Fruit fly (Drosophila melanogaster) whole organism, embryonic: ENCODE data around the gene CG6012.

Experiments
- B-H1 ChIP-seq: fragments of 200-800 bp; sonication (Bioruptor generic); IDR thresholded peaks from 3 replicates; pipeline ENCODE4 v1.3.6; 2022; ENCODE audit warnings: missing biosample characterization, missing genetic modification characterization
- CG13424 ChIP-seq: fragments of 200-800 bp; sonication (Bioruptor generic); optimal IDR thresholded peaks from 2 replicates; lab custom pipeline; 2019; ENCODE audit warnings: missing biosample characterization, mild to moderate bottlenecking, missing genetic modification characterization, moderate library complexity
- CG13624 ChIP-seq: fragments of 200-800 bp; sonication (Bioruptor generic); optimal IDR thresholded peaks from 2 replicates; lab custom pipeline; 2016; ENCODE audit warnings: missing biosample characterization, missing genetic modification characterization
- CG13775 ChIP-seq: fragments of 200-800 bp; sonication (Bioruptor generic); optimal IDR thresholded peaks from 3 replicates; lab custom pipeline; 2017; ENCODE audit warnings: missing biosample characterization, mild to moderate bottlenecking, missing genetic modification characterization
- CG14860 ChIP-seq: fragments of 200-800 bp; sonication (Bioruptor generic); IDR thresholded peaks from 3 replicates; pipeline ENCODE4 v1.3.6; 2022; ENCODE audit warnings: missing biosample characterization, missing genetic modification characterization; ENCODE audit not compliant: partially characterized antibody
- CG14965 ChIP-seq: fragments of 200-800 bp; sonication (Bioruptor generic); optimal IDR thresholded peaks from 2 replicates; lab custom pipeline; 2016; ENCODE audit warnings: missing biosample characterization, missing genetic modification characterization, borderline replicate concordance
- CG15011 ChIP-seq: fragments of 200-800 bp; sonication (Bioruptor generic); optimal IDR thresholded peaks from 3 replicates; lab custom pipeline; 2018; ENCODE audit warnings: missing biosample characterization, mild to moderate bottlenecking, missing genetic modification characterization
- CG17359 ChIP-seq: fragments of 200-800 bp; sonication (Bioruptor generic); optimal IDR thresholded peaks from 3 replicates; lab custom pipeline; 2018; ENCODE audit warnings: missing biosample characterization, mild to moderate bottlenecking, missing genetic modification characterization, moderate library complexity
- CG17385 ChIP-seq: fragments of 200-800 bp; sonication (Bioruptor generic); optimal IDR thresholded peaks from 3 replicates; lab custom pipeline; 2018; ENCODE audit warnings: missing biosample characterization, mild to moderate bottlenecking, missing genetic modification characterization
- CG18476 ChIP-seq: fragments of 200-800 bp; sonication (Bioruptor generic); optimal IDR thresholded peaks from 2 replicates; lab custom pipeline; 2016; ENCODE audit warnings: missing biosample characterization, mild to moderate bottlenecking, missing genetic modification characterization
- CG2202 ChIP-seq: fragments of 200-800 bp; sonication (Bioruptor generic); optimal IDR thresholded peaks from 2 replicates; lab custom pipeline; 2018; ENCODE audit warnings: missing biosample characterization, mild to moderate bottlenecking, missing genetic modification characterization
- CG2875 ChIP-seq: fragments of 200-800 bp; sonication (Bioruptor generic); optimal IDR thresholded peaks from 2 replicates; lab custom pipeline; 2017; ENCODE audit warnings: missing biosample characterization, mild to moderate bottlenecking, missing genetic modification characterization, missing genetic modification reagents
- CG31365 ChIP-seq: fragments of 200-800 bp; sonication (Bioruptor generic); optimal IDR thresholded peaks from 2 replicates; lab custom pipeline; 2018; ENCODE audit warnings: missing biosample characterization, mild to moderate bottlenecking, missing genetic modification characterization
- CG3281 ChIP-seq: fragments of 200-800 bp; sonication (Bioruptor generic); optimal IDR thresholded peaks from 3 replicates; lab custom pipeline; 2017; ENCODE audit warnings: missing biosample characterization, mild to moderate bottlenecking, missing genetic modification characterization
- CG4360 ChIP-seq: fragments of 200-800 bp; sonication (Bioruptor generic); IDR thresholded peaks from 2 replicates; pipeline ENCODE4 v1.3.6; 2022; ENCODE audit warnings: missing biosample characterization, missing genetic modification characterization
- CG6765 ChIP-seq: fragments of 200-800 bp; sonication (Bioruptor generic); optimal IDR thresholded peaks from 3 replicates; lab custom pipeline; 2017; ENCODE audit warnings: missing biosample characterization, mild to moderate bottlenecking, missing genetic modification characterization
- CG7556 ChIP-seq: fragments of 200-800 bp; sonication (Bioruptor generic); optimal IDR thresholded peaks from 2 replicates; lab custom pipeline; 2017; ENCODE audit warnings: missing biosample characterization, mild to moderate bottlenecking, missing genetic modification characterization
- CG7745 ChIP-seq: fragments of 200-800 bp; sonication (Bioruptor generic); optimal IDR thresholded peaks from 2 replicates; lab custom pipeline; 2018; ENCODE audit warnings: missing biosample characterization, mild to moderate bottlenecking, missing genetic modification characterization, moderate library complexity
- CG8089 ChIP-seq: fragments of 200-800 bp; sonication (Bioruptor generic); optimal IDR thresholded peaks from 3 replicates; lab custom pipeline; 2016; ENCODE audit warnings: missing biosample characterization, missing genetic modification characterization
- CG8765 ChIP-seq: fragments of 200-800 bp; sonication (Bioruptor generic); IDR thresholded peaks from 2 replicates; pipeline ENCODE4 v1.3.6; 2022; ENCODE audit warnings: missing biosample characterization, missing genetic modification characterization
- CrebB ChIP-seq: fragments of 200-800 bp; sonication (Bioruptor generic); optimal IDR thresholded peaks from 3 replicates; lab custom pipeline; 2018; ENCODE audit warnings: missing biosample characterization, mild to moderate bottlenecking, missing genetic modification characterization
- Gsc ChIP-seq: fragments of 200-800 bp; sonication (Bioruptor generic); IDR thresholded peaks from 2 replicates; pipeline ENCODE4 v1.3.6; 2022; ENCODE audit warnings: missing biosample characterization, missing genetic modification characterization
- HmgD ChIP-seq: fragments of 200-800 bp; sonication (Bioruptor generic); optimal IDR thresholded peaks from 3 replicates; lab custom pipeline; 2016; ENCODE audit warnings: missing biosample characterization, missing genetic modification characterization
- Hr51 ChIP-seq, 2 experiments: fragments of 200-800 bp; sonication (Bioruptor generic); optimal IDR thresholded peaks; 2 replicates in 1 of 2; 3 replicates in 1 of 2; lab custom pipeline; 2016 to 2018; ENCODE audit warnings: missing biosample characterization in 2 of 2, missing genetic modification characterization in 2 of 2, mild to moderate bottlenecking in 1 of 2, moderate library complexity in 1 of 2
- MBD-R2 ChIP-seq: fragments of 200-800 bp; sonication (Bioruptor generic); IDR thresholded peaks from 2 replicates; pipeline ENCODE4 v1.3.6; 2022; ENCODE audit warnings: missing biosample characterization, missing genetic modification characterization
- NC2β ChIP-seq: fragments of 200-800 bp; sonication (Bioruptor generic); optimal IDR thresholded peaks from 2 replicates; lab custom pipeline; 2016; ENCODE audit warnings: missing biosample characterization, missing genetic modification characterization
- Opbp ChIP-seq: fragments of 200-800 bp; sonication (Bioruptor generic); IDR thresholded peaks from 3 replicates; pipeline ENCODE4 v1.3.6; 2022; ENCODE audit warnings: missing biosample characterization, missing genetic modification characterization; ENCODE audit not compliant: partially characterized antibody
- Optix ChIP-seq: fragments of 200-800 bp; sonication (Bioruptor generic); IDR thresholded peaks from 3 replicates; pipeline ENCODE4 v1.3.6; 2022; ENCODE audit warnings: missing biosample characterization, missing genetic modification characterization
- Usf ChIP-seq: fragments of 200-800 bp; sonication (Bioruptor generic); optimal IDR thresholded peaks from 2 replicates; lab custom pipeline; 2017; ENCODE audit warnings: missing genotype, missing biosample characterization, missing genetic modification characterization
- amos ChIP-seq: fragments of 200-800 bp; sonication (Bioruptor generic); IDR thresholded peaks from 2 replicates; pipeline ENCODE4 v1.3.6; 2022; ENCODE audit warnings: missing biosample characterization, missing genetic modification characterization; ENCODE audit not compliant: partially characterized antibody
- bowl ChIP-seq: fragments of 200-800 bp; sonication (Bioruptor generic); IDR thresholded peaks from 2 replicates; pipeline ENCODE4 v1.3.6; 2022; ENCODE audit warnings: missing biosample characterization, missing genetic modification characterization
- dmrt99B ChIP-seq: fragments of 200-800 bp; sonication (Bioruptor generic); optimal IDR thresholded peaks from 2 replicates; lab custom pipeline; 2018; ENCODE audit warnings: missing biosample characterization, mild to moderate bottlenecking, missing genetic modification characterization, moderate library complexity
- dpn ChIP-seq, 2 experiments: fragments of 200-800 bp; sonication (Bioruptor generic); optimal IDR thresholded peaks; 3 replicates each; lab custom pipeline; 2016; ENCODE audit warnings: missing biosample characterization in 2 of 2, missing genetic modification characterization in 2 of 2
- en ChIP-seq: fragments of 200-800 bp; sonication (Bioruptor generic); optimal IDR thresholded peaks from 2 replicates; lab custom pipeline; 2016; ENCODE audit warnings: missing biosample characterization, missing genetic modification characterization
- jumu ChIP-seq: fragments of 200-800 bp; sonication (Bioruptor generic); optimal IDR thresholded peaks from 3 replicates; lab custom pipeline; 2016; ENCODE audit warnings: missing biosample characterization, missing genetic modification characterization
- lilli ChIP-seq: fragments of 200-800 bp; sonication (Bioruptor generic); optimal IDR thresholded peaks from 3 replicates; lab custom pipeline; 2016; ENCODE audit warnings: missing biosample characterization, missing genetic modification characterization
- mirr ChIP-seq: fragments of 200-800 bp; sonication (Bioruptor generic); optimal IDR thresholded peaks from 3 replicates; lab custom pipeline; 2018; ENCODE audit warnings: missing biosample characterization, mild to moderate bottlenecking, missing genetic modification characterization
- nom ChIP-seq: fragments of 200-800 bp; sonication (Bioruptor generic); optimal IDR thresholded peaks from 2 replicates; lab custom pipeline; 2017; ENCODE audit warnings: missing biosample characterization, missing genetic modification characterization, mild to moderate bottlenecking, moderate library complexity, missing genetic modification reagents
- odd ChIP-seq: fragments of 200-800 bp; sonication (Bioruptor generic); optimal IDR thresholded peaks from 2 replicates; lab custom pipeline; 2017; ENCODE audit warnings: missing biosample characterization, mild to moderate bottlenecking, missing genetic modification characterization
- org-1 ChIP-seq: fragments of 200-800 bp; sonication (Bioruptor generic); optimal IDR thresholded peaks from 2 replicates; lab custom pipeline; 2017; ENCODE audit warnings: missing biosample characterization, missing genetic modification characterization
- pb ChIP-seq: fragments of 200-800 bp; sonication (Bioruptor generic); optimal IDR thresholded peaks from 3 replicates; lab custom pipeline; 2016; ENCODE audit warnings: missing biosample characterization, missing genetic modification characterization
- pita ChIP-seq: fragments of 200-800 bp; sonication (Bioruptor generic); optimal IDR thresholded peaks from 2 replicates; lab custom pipeline; 2017; ENCODE audit warnings: missing biosample characterization, mild to moderate bottlenecking, missing genetic modification characterization
- pnt ChIP-seq: fragments of 200-800 bp; sonication (Bioruptor generic); optimal IDR thresholded peaks from 3 replicates; lab custom pipeline; 2016; ENCODE audit warnings: missing biosample characterization, missing genetic modification characterization
- ro ChIP-seq: fragments of 200-800 bp; sonication (Bioruptor generic); IDR thresholded peaks from 2 replicates; pipeline ENCODE4 v1.3.6; 2022; ENCODE audit warnings: missing biosample characterization, missing genetic modification characterization
- scrt ChIP-seq: fragments of 200-800 bp; sonication (Bioruptor generic); optimal IDR thresholded peaks from 2 replicates; lab custom pipeline; 2018; ENCODE audit warnings: missing biosample characterization, mild to moderate bottlenecking, missing genetic modification characterization, moderate library complexity
- slou ChIP-seq: fragments of 200-800 bp; sonication (Bioruptor generic); optimal IDR thresholded peaks from 3 replicates; lab custom pipeline; 2016; ENCODE audit warnings: missing biosample characterization, missing genetic modification characterization
- toy ChIP-seq: fragments of 200-800 bp; sonication (Bioruptor generic); IDR thresholded peaks from 2 replicates; pipeline ENCODE4 v1.3.6; 2022; ENCODE audit warnings: missing biosample characterization, missing genetic modification characterization
- ttk ChIP-seq: fragments of 200-800 bp; sonication (Bioruptor generic); IDR thresholded peaks from 2 replicates; pipeline ENCODE4 v2.1.2; 2022; ENCODE audit warnings: missing biosample characterization, missing genetic modification characterization
- unpg ChIP-seq: fragments of 200-800 bp; sonication (Bioruptor generic); optimal IDR thresholded peaks from 3 replicates; lab custom pipeline; 2018; ENCODE audit warnings: missing biosample characterization, mild to moderate bottlenecking, missing genetic modification characterization, moderate library complexity
- zf30C ChIP-seq: fragments of 200-800 bp; sonication (Bioruptor generic); optimal IDR thresholded peaks from 3 replicates; lab custom pipeline; 2018; ENCODE audit warnings: missing biosample characterization, mild to moderate bottlenecking, missing genetic modification characterization

The CG6012 gene

dm6 chr2L:16826872-16827506, 34.3 kb downstream of the CG6012 start, which contains the start of gene AspRS-m (continued):
- TF ChIP-seq CG6765, result no peak
- no peak for TF ChIP-seq CG8089 (GFP tag; lab: Kevin White, UChicago)
- no peak for TF ChIP-seq CG8765 (GFP tag; lab: Robert Waterston, UW)
- no peak for TF ChIP-seq toy (GFP tag; lab: Robert Waterston, UW)
- peak; percentile 20 for TF ChIP-seq CG13775
- no peak for TF ChIP-seq dmrt99B (tag; lab: Kevin White, UChicago)
- no peak for TF ChIP-seq CrebB (tag; lab: Kevin White, UChicago)
- TF ChIP-seq CG7745 (tag; lab: Kevin White, UChicago), result no peak
- TF ChIP-seq CG4360 (GFP tag; lab: Robert Waterston, UW), result no peak
- TF ChIP-seq MBD-R2 (GFP tag; lab: Robert Waterston, UW), result peak; percentile 77
- no peak for TF ChIP-seq B-H1 (GFP tag; lab: Robert Waterston, UW)
- TF ChIP-seq en (GFP tag; lab: Kevin White, UChicago), result no peak
- no peak for TF ChIP-seq CG13624
- TF ChIP-seq HmgD (GFP tag; lab: Kevin White, UChicago), result no peak
- TF ChIP-seq bowl (GFP tag; lab: Robert Waterston, UW), result no peak
- TF ChIP-seq pnt (GFP tag; lab: Kevin White, UChicago), result no peak
- TF ChIP-seq lilli (GFP tag; lab: Kevin White, UChicago), result peak; percentile 18
- peak; percentile 92 for TF ChIP-seq amos (GFP tag; lab: Robert Waterston, UW)
- TF ChIP-seq CG2202 (tag; lab: Kevin White, UChicago), result no peak
- TF ChIP-seq odd (GFP tag; lab: Kevin White, UChicago), result no peak
- no peak for TF ChIP-seq CG3281 (GFP tag; lab: Kevin White, UChicago)
- TF ChIP-seq CG17385 (GFP tag; lab: Kevin White, UChicago), result peak; percentile 10
- no peak for TF ChIP-seq unpg (GFP tag; lab: Kevin White, UChicago)
- no peak for TF ChIP-seq zf30C (GFP tag; lab: Kevin White, UChicago)
- no peak for TF ChIP-seq Optix (GFP tag; lab: Robert Waterston, UW)
- no peak for TF ChIP-seq NC2β (GFP tag; lab: Kevin White, UChicago)
- no peak for TF ChIP-seq nom
- TF ChIP-seq mirr (GFP tag; lab: Kevin White, UChicago), result no peak
- no peak for TF ChIP-seq CG15011
- peak; percentile 83 for TF ChIP-seq CG14860 (GFP tag; lab: Robert Waterston, UW)
- no peak for TF ChIP-seq ttk (GFP tag; lab: Robert Waterston, UW)
- TF ChIP-seq CG7556 (GFP tag; lab: Kevin White, UChicago), result no peak
- no peak for TF ChIP-seq CG17359 (tag; lab: Kevin White, UChicago)
- no peak for TF ChIP-seq ro
- TF ChIP-seq slou (GFP tag; lab: Kevin White, UChicago), result no peak
- TF ChIP-seq scrt (GFP tag; lab: Kevin White, UChicago), result no peak
- no peak for TF ChIP-seq CG18476 (GFP tag; lab: Kevin White, UChicago)
- TF ChIP-seq Gsc (GFP tag; lab: Robert Waterston, UW), result no peak
- TF ChIP-seq Usf (GFP tag; lab: Kevin White, UChicago), result no peak
- peak; percentile 88; the same call in 2 of the 3 replicates for TF ChIP-seq Opbp (GFP tag; lab: Robert Waterston, UW)
- TF ChIP-seq CG14965 (GFP tag; lab: Kevin White, UChicago), result no peak
- TF ChIP-seq pita (GFP tag; lab: Kevin White, UChicago), result no peak
- TF ChIP-seq CG13424 (tag; lab: Kevin White, UChicago), result peak; percentile 42
- TF ChIP-seq CG2875 (GFP tag; lab: Kevin White, UChicago), result no peak
- no peak for TF ChIP-seq org-1 (GFP tag; lab: Kevin White, UChicago)
- TF ChIP-seq dpn (GFP tag; optimal IDR thresholded peaks at IDR 0.05; lab: Kevin White, UChicago), result peak in 1 of 2 experiments; percentile 40
- TF ChIP-seq CG31365 (tag; lab: Kevin White, UChicago), result no peak
- TF ChIP-seq jumu, result no peak
- no peak for TF ChIP-seq Hr51 (GFP tag; optimal IDR thresholded peaks at IDR 0.05; lab: Kevin White, UChicago)
- TF ChIP-seq pb (GFP tag; lab: Kevin White, UChicago), result no peak
